Worm (Caenorhabditis elegans) whole organism, L4 larva: ENCODE data around the gene CC8.3.

Experiments used
- F37D6.2 ChIP-seq: sonication (generic microtip); optimal IDR thresholded peaks from 2 replicates; lab custom pipeline; 2016; ENCODE audit warnings: mild to moderate bottlenecking, missing genetic modification characterization, missing compliant biosample characterization
- F44E2.7 ChIP-seq: fragments of 200-800 bp; sonication (Bioruptor generic); IDR thresholded peaks from 2 replicates; pipeline ENCODE4 v2.1.2; 2022; ENCODE audit warnings: missing genetic modification characterization, missing compliant biosample characterization
- T26A8.4 ChIP-seq: fragments of 200-800 bp; sonication (Bioruptor generic); IDR thresholded peaks from 2 replicates; pipeline ENCODE4 v1.3.6; 2022; ENCODE audit warnings: missing genetic modification characterization, missing compliant biosample characterization
- Y105C5A.15 ChIP-seq: fragments of 200-800 bp; sonication (Bioruptor generic); IDR thresholded peaks from 2 replicates; pipeline ENCODE4 v1.3.6; 2022; ENCODE audit warnings: missing genetic modification characterization, missing compliant biosample characterization
- ZK546.5 ChIP-seq, 2 experiments: sonication (generic microtip); optimal IDR thresholded peaks; 2 replicates each; lab custom pipeline; 2017; ENCODE audit warnings: missing biosample characterization in 2 of 2, missing genetic modification characterization in 2 of 2
- ceh-20 ChIP-seq: fragments of 200-800 bp; sonication (Bioruptor generic); IDR thresholded peaks from 2 replicates; pipeline ENCODE4 v1.3.6; 2022; ENCODE audit warnings: missing genetic modification reagents, missing genetic modification characterization, missing compliant biosample characterization
- daf-16 ChIP-seq, 3 experiments: sonication (generic microtip); optimal IDR thresholded peaks; 2 replicates each; lab custom pipeline; 2016 to 2017; ENCODE audit warnings: missing genetic modification characterization in 3 of 3, missing genetic modification reagents in 3 of 3, mild to moderate bottlenecking in 2 of 3, missing compliant biosample characterization in 2 of 3, missing biosample characterization in 1 of 3, moderate library complexity in 1 of 3
- dmd-6 ChIP-seq: fragments of 200-800 bp; sonication (Bioruptor generic); IDR thresholded peaks from 2 replicates; pipeline ENCODE4 v1.3.6; 2022; ENCODE audit warnings: missing genetic modification reagents, missing genetic modification characterization, missing compliant biosample characterization
- dmd-8 ChIP-seq: fragments of 200-800 bp; sonication (Bioruptor generic); IDR thresholded peaks from 2 replicates; pipeline ENCODE4 v1.3.6; 2022; ENCODE audit warnings: missing genetic modification characterization, missing compliant biosample characterization
- dve-1 ChIP-seq: sonication (generic microtip); optimal IDR thresholded peaks from 2 replicates; lab custom pipeline; 2017; ENCODE audit warnings: antibody characterized with exemption, mild to moderate bottlenecking, missing genetic modification characterization, missing compliant biosample characterization; ENCODE audit not compliant: insufficient read depth
- fos-1 ChIP-seq: fragments of 150-350 bp; optimal IDR thresholded peaks from 2 replicates; lab custom pipeline; 2014; ENCODE audit warnings: missing biosample characterization, missing genetic modification characterization
- gei-8 ChIP-seq: fragments of 200-800 bp; sonication (Bioruptor generic); optimal IDR thresholded peaks from 2 replicates; lab custom pipeline; 2018; ENCODE audit warnings: mild to moderate bottlenecking, missing genetic modification characterization, missing compliant biosample characterization
- hif-1 ChIP-seq, 2 experiments: sonication (generic microtip); optimal IDR thresholded peaks; 2 replicates each; lab custom pipeline; 2016 to 2017; ENCODE audit warnings: missing compliant biosample characterization in 2 of 2, missing genetic modification characterization in 2 of 2, missing genetic modification reagents in 2 of 2, missing genotype in 2 of 2, mild to moderate bottlenecking in 1 of 2
- hlh-11 ChIP-seq: fragments of 200-800 bp; sonication (Bioruptor generic); optimal IDR thresholded peaks from 2 replicates; lab custom pipeline; 2018; ENCODE audit warnings: mild to moderate bottlenecking, missing genetic modification characterization, missing compliant biosample characterization
- hlh-30 ChIP-seq: sonication (generic microtip); optimal IDR thresholded peaks from 2 replicates; lab custom pipeline; 2017; ENCODE audit warnings: antibody characterized with exemption, mild to moderate bottlenecking, missing genetic modification characterization, missing compliant biosample characterization; ENCODE audit not compliant: insufficient read depth
- jun-1 ChIP-seq: fragments of 150-350 bp; optimal IDR thresholded peaks from 2 replicates; lab custom pipeline; 2014; ENCODE audit warnings: missing biosample characterization, missing genetic modification reagents, missing genetic modification characterization
- lin-1 ChIP-seq: fragments of 200-800 bp; sonication (Bioruptor generic); IDR thresholded peaks from 2 replicates; pipeline ENCODE4 v1.3.6; 2022; ENCODE audit warnings: missing genetic modification reagents, missing genetic modification characterization, missing compliant biosample characterization
- lin-38 ChIP-seq: fragments of 200-800 bp; sonication (Bioruptor generic); IDR thresholded peaks from 2 replicates; pipeline ENCODE4 v1.3.6; 2022; ENCODE audit warnings: missing genetic modification reagents, missing genetic modification characterization, missing compliant biosample characterization
- lin-39 ChIP-seq: fragments of 150-350 bp; optimal IDR thresholded peaks from 2 replicates; lab custom pipeline; 2014; ENCODE audit warnings: missing biosample characterization, missing genetic modification reagents, missing genetic modification characterization
- lsy-2 ChIP-seq, 2 experiments: fragments of 150-350 bp in 1 of 2; sonication (generic microtip) in 1 of 2; optimal IDR thresholded peaks; 2 replicates each; lab custom pipeline; 2014 to 2017; ENCODE audit warnings: missing biosample characterization in 2 of 2, missing genetic modification characterization in 2 of 2
- madf-5 ChIP-seq, 2 experiments: fragments of 200-800 bp; sonication (Bioruptor generic); IDR thresholded peaks; 2 replicates each; pipeline ENCODE4 v1.3.6; 2022; ENCODE audit warnings: missing compliant biosample characterization in 2 of 2, missing genetic modification characterization in 2 of 2
- mdl-1 ChIP-seq, 2 experiments: fragments of 150-350 bp in 1 of 2; sonication (generic microtip) in 1 of 2; optimal IDR thresholded peaks; 2 replicates each; lab custom pipeline; 2014 to 2017; ENCODE audit warnings: missing biosample characterization in 2 of 2, missing genetic modification characterization in 2 of 2
- mdt-29 ChIP-seq: fragments of 200-800 bp; sonication (Bioruptor generic); IDR thresholded peaks from 2 replicates; pipeline ENCODE4 v1.3.6; 2022; ENCODE audit warnings: missing genetic modification reagents, missing genetic modification characterization, missing compliant biosample characterization
- mep-1 ChIP-seq: fragments of 150-350 bp; sonication (generic microtip); optimal IDR thresholded peaks from 3 replicates; lab custom pipeline; 2014; ENCODE audit warnings: missing biosample characterization, missing genetic modification characterization
- mes-2 ChIP-seq: sonication (generic microtip); optimal IDR thresholded peaks from 2 replicates; lab custom pipeline; 2016; ENCODE audit warnings: missing genotype, mild to moderate bottlenecking, missing genetic modification characterization, missing compliant biosample characterization; ENCODE audit not compliant: poor library complexity, severe bottlenecking
- mxl-3 ChIP-seq: fragments of 200-800 bp; sonication (Bioruptor generic); optimal IDR thresholded peaks from 2 replicates; lab custom pipeline; 2018; ENCODE audit warnings: mild to moderate bottlenecking, missing genetic modification characterization, missing compliant biosample characterization
- nhr-10 ChIP-seq: fragments of 150-350 bp; optimal IDR thresholded peaks from 2 replicates; lab custom pipeline; 2014; ENCODE audit warnings: missing biosample characterization, missing genetic modification characterization
- nhr-102 ChIP-seq: sonication (generic microtip); optimal IDR thresholded peaks from 2 replicates; lab custom pipeline; 2016; ENCODE audit warnings: mild to moderate bottlenecking, missing genetic modification characterization, moderate library complexity, missing compliant biosample characterization
- nhr-28 ChIP-seq: fragments of 150-350 bp; optimal IDR thresholded peaks from 2 replicates; lab custom pipeline; 2014; ENCODE audit warnings: missing biosample characterization, missing genetic modification characterization
- nhr-41 ChIP-seq: fragments of 200-800 bp; sonication (Bioruptor generic); IDR thresholded peaks from 2 replicates; pipeline ENCODE4 v1.3.6; 2022; ENCODE audit warnings: missing genetic modification reagents, missing genetic modification characterization, missing compliant biosample characterization
- nhr-42 ChIP-seq: fragments of 200-800 bp; sonication (Bioruptor generic); IDR thresholded peaks from 2 replicates; pipeline ENCODE4 v1.3.6; 2022; ENCODE audit warnings: missing genetic modification characterization, missing compliant biosample characterization
- nhr-48 ChIP-seq: sonication (generic microtip); optimal IDR thresholded peaks from 2 replicates; lab custom pipeline; 2016; ENCODE audit warnings: mild to moderate bottlenecking, missing genetic modification characterization, missing compliant biosample characterization
- nhr-77 ChIP-seq: fragments of 150-350 bp; optimal IDR thresholded peaks from 2 replicates; lab custom pipeline; 2014; ENCODE audit warnings: missing biosample characterization, missing genetic modification characterization
- pha-4 ChIP-seq, 2 experiments: fragments of 150-350 bp in 1 of 2; fragments of 200-800 bp in 1 of 2; sonication (Bioruptor generic) in 1 of 2; IDR thresholded peaks in 1 of 2; optimal IDR thresholded peaks in 1 of 2; 2 replicates each; pipeline versions ENCODE4 v1.3.6 to Lab custom; 2014 to 2022; ENCODE audit warnings: missing genetic modification characterization in 2 of 2, missing genetic modification reagents in 2 of 2, missing biosample characterization in 1 of 2, missing compliant biosample characterization in 1 of 2
- php-3 ChIP-seq: fragments of 200-800 bp; sonication (Bioruptor generic); IDR thresholded peaks from 2 replicates; pipeline ENCODE4 v1.3.6; 2022; ENCODE audit warnings: missing genetic modification reagents, missing genetic modification characterization, missing compliant biosample characterization
- pqm-1 ChIP-seq: sonication (generic microtip); optimal IDR thresholded peaks from 2 replicates; lab custom pipeline; 2017; ENCODE audit warnings: missing biosample characterization, missing genetic modification characterization
- saeg-2 ChIP-seq: fragments of 200-800 bp; sonication (Bioruptor generic); IDR thresholded peaks from 2 replicates; pipeline ENCODE4 v1.3.6; 2022; ENCODE audit warnings: missing genetic modification reagents, missing genetic modification characterization, missing compliant biosample characterization
- set-16 ChIP-seq: fragments of 200-800 bp; sonication (Bioruptor generic); IDR thresholded peaks from 2 replicates; pipeline ENCODE4 v1.3.6; 2022; ENCODE audit warnings: missing genetic modification reagents, missing genetic modification characterization, missing compliant biosample characterization
- snpc-1.2 ChIP-seq: fragments of 200-800 bp; sonication (Bioruptor generic); IDR thresholded peaks from 2 replicates; pipeline ENCODE4 v1.3.6; 2022; ENCODE audit warnings: missing genetic modification reagents, missing genetic modification characterization, missing compliant biosample characterization
- spr-1 ChIP-seq: sonication (generic microtip); optimal IDR thresholded peaks from 2 replicates; lab custom pipeline; 2016; ENCODE audit warnings: mild to moderate bottlenecking, missing genetic modification characterization, missing compliant biosample characterization
- tra-1 ChIP-seq: fragments of 200-800 bp; sonication (Bioruptor generic); IDR thresholded peaks from 2 replicates; pipeline ENCODE4 v1.3.6; 2022; ENCODE audit warnings: missing genetic modification reagents, missing genetic modification characterization, missing compliant biosample characterization
- zag-1 ChIP-seq: fragments of 150-350 bp; optimal IDR thresholded peaks from 2 replicates; lab custom pipeline; 2014; ENCODE audit warnings: missing biosample characterization, missing genetic modification characterization
- zip-11 ChIP-seq: fragments of 200-800 bp; sonication (Bioruptor generic); IDR thresholded peaks from 2 replicates; pipeline ENCODE4 v1.3.6; 2022; ENCODE audit warnings: missing genetic modification characterization, missing compliant biosample characterization

The CC8.3 gene

DNA sequence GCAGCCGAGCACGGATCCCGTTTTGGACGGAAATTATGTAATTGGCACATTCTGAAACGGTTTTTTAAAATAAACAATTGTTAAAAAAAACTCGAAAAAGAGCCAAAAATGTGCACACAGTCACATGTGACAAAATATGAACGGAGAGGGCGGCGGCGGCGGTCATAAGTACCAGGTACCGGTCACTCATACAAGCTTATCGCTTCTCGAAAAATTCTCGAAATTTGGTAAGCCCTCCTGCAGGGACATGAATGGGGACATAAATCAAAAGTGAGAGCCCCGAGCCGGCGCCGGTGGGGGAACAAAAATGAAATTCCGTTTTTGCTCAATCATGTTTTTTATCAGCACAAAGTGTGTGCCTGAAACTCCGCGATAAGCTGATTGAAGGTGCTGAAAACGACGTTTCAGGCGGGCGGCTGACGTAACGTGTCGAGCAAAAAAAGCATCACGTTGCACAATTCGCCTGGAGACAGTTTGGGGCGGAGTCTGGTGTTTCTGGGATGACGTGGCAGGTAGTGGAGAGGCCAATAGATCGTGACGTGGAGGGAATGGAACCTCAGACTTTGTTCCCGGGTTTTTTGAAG is 29.0 kb downstream of the CC8.3 start, which contains the start of gene ltah-1.2 (continued):
- no peak for TF ChIP-seq spr-1 (tag; lab: Kevin White, UChicago)
- no peak for TF ChIP-seq daf-16 (GFP tag; optimal IDR thresholded peaks at IDR 0.05; lab: Kevin White, UChicago)
- TF ChIP-seq daf-16 (tag; optimal IDR thresholded peaks at IDR 0.05; lab: Kevin White, UChicago) = peak; percentile 11
- TF ChIP-seq dmd-6 (GFP tag; lab: Robert Waterston, UW) = peak; percentile 93
- TF ChIP-seq nhr-41 = 0 out of 2 replicates have a peak, but pooled peaks have one; percentile 25
- TF ChIP-seq dve-1 = peak; percentile 34

- TF ChIP-seq jun-1 (tag; lab: Kevin White, UChicago) (peak; percentile 55), lin-39 (no peak), fos-1 (tag; lab: Kevin White, UChicago) (peak; percentile 45), mes-2 (peak; percentile 43), lin-38 (GFP tag; lab: Robert Waterston, UW) (peak; percentile 47), F44E2.7 (GFP tag; lab: Robert Waterston, UW) (no peak), spr-1 (tag; lab: Kevin White, UChicago) (peak; percentile 39), gei-8 (GFP tag; lab: Kevin White, UChicago) (peak; percentile 59), Y105C5A.15 (GFP tag; lab: Robert Waterston, UW) (no peak), pqm-1 (tag; lab: Kevin White, UChicago) (peak; percentile 82), dmd-6 (GFP tag; lab: Robert Waterston, UW) (peak; percentile 87), ceh-20 (GFP tag; lab: Robert Waterston, UW) (peak; percentile 82), saeg-2 (peak; percentile 76; the same call in 1 of the 2 replicates), zag-1 (tag; lab: Kevin White, UChicago) (no peak), zip-11 (no peak), nhr-77 (tag; lab: Kevin White, UChicago) (peak; percentile 64), hif-1 (tag; optimal IDR thresholded peaks at IDR 0.05; lab: Kevin White, UChicago) (peak in 1 of 2 experiments; percentile 17), madf-5 (GFP tag; IDR thresholded peaks at IDR 0.05; lab: Robert Waterston, UW) (no peak), lsy-2 (tag; optimal IDR thresholded peaks at IDR 0.05; lab: Kevin White, UChicago) (peak in 1 of 2 experiments; percentile 10), dmd-8 (GFP tag; lab: Robert Waterston, UW) (0 out of 2 replicates have a peak, but pooled peaks have one; percentile 10), mdl-1 (tag; optimal IDR thresholded peaks at IDR 0.05; lab: Kevin White, UChicago) (peak in 1 of 2 experiments; percentile 42), set-16 (GFP tag; lab: Robert Waterston, UW) (peak; percentile 49; the same call in 1 of the 2 replicates), nhr-102 (peak; percentile 86), daf-16 (GFP tag; optimal IDR thresholded peaks at IDR 0.05; lab: Kevin White, UChicago) (peak in 1 of 2 experiments; percentile 71), daf-16 (tag; optimal IDR thresholded peaks at IDR 0.05; lab: Kevin White, UChicago) (peak; percentile 79), nhr-28 (tag; lab: Kevin White, UChicago) (peak; percentile 89), F37D6.2 (no peak), tra-1 (peak; percentile 82), nhr-42 (peak; percentile 59; the same call in 1 of the 2 replicates), pha-4 (GFP tag; IDR thresholded peaks at IDR 0.05; lab: Robert Waterston, UW) (peak; percentile 68; the same call in 1 of the 2 replicates), pha-4 (tag; optimal IDR thresholded peaks at IDR 0.05; lab: Kevin White, UChicago) (no peak), mxl-3 (peak; percentile 62), hlh-11 (tag; lab: Kevin White, UChicago) (peak; percentile 97), lin-1 (GFP tag; lab: Robert Waterston, UW) (peak; percentile 84), mdt-29 (GFP tag; lab: Robert Waterston, UW) (peak; percentile 65), nhr-48 (peak; percentile 83), php-3 (peak; percentile 94), snpc-1.2 (no peak), T26A8.4 (peak; percentile 64; the same call in 1 of the 2 replicates), nhr-10 (tag; lab: Kevin White, UChicago) (peak; percentile 52), dve-1 (peak; percentile 94), ZK546.5 (tag; optimal IDR thresholded peaks at IDR 0.05; lab: Kevin White, UChicago) (no peak), mep-1 (no peak), hlh-30 (tag; lab: Kevin White, UChicago) (peak; percentile 80)
- TF ChIP-seq, all 104 proteins: peak for 32
These were observed 30.2 kb downstream of the CC8.3 start for ce11 chrIV:3611845-3612244.
